Worm (Caenorhabditis elegans): ENCODE measurements around the gene cest-2.1.

DNA sequence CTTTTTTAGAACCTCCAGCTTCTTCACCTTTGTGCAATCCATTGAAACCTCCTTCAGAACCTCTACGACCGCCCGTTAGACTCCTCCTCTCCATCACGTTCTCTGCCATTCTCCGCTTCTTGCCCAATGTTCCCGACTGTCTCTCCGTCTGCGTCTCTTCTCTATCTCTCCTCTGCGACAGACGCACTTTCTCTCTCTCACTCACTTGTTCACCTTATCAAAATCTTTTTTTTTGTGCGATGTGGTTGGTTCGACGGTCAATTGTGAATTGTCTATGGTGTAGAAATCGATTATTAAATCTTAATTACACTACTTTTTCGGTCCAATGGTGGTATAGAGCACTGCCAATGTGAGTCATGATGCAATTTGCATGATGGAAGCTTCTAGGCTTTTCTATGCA is 22.2 kb upstream of the cest-2.1 start, which contains the start of gene atfs-1:
- TF ChIP-seq hlh-11 (tag; optimal IDR thresholded peaks at IDR 0.05) (peak; percentile 92), ztf-11 (tag; optimal IDR thresholded peaks at IDR 0.05) (no peak), pha-4 (GFP tag; IDR thresholded peaks at IDR 0.05) (0 out of 2 replicates have a peak, but pooled peaks have one; percentile 45), pha-4 (tag; optimal IDR thresholded peaks at IDR 0.05) (peak; percentile 57), nhr-11 (tag; optimal IDR thresholded peaks at IDR 0.05) (no peak), skn-1 (tag; optimal IDR thresholded peaks at IDR 0.05) (no peak), dpl-1 (GFP tag; optimal IDR thresholded peaks at IDR 0.05) (peak; percentile 50), ztf-7 (tag; optimal IDR thresholded peaks at IDR 0.05) (no peak), ZK546.5 (tag; optimal IDR thresholded peaks at IDR 0.05) (no peak), nhr-6 (tag; optimal IDR thresholded peaks at IDR 0.05) (peak; percentile 98), nhr-10 (tag; optimal IDR thresholded peaks at IDR 0.05) (no peak), zag-1 (tag; optimal IDR thresholded peaks at IDR 0.05) (no peak), dmd-8 (GFP tag; IDR thresholded peaks at IDR 0.05) (no peak)

Measured in whole organism, L4 larva.